Worm (Caenorhabditis elegans) whole organism, mixed stage, embryonic: ENCODE results near the gene snrp-40.1.

Source experiments
- mep-1 ChIP-seq: fragments of 150-350 bp; optimal IDR thresholded peaks from 2 replicates; lab custom pipeline; 2017; ENCODE audit warnings: missing biosample characterization, missing genetic modification reagents, missing genetic modification characterization, inconsistent platforms
- sem-2 ChIP-seq: fragments of 200-800 bp; sonication (Bioruptor generic); optimal IDR thresholded peaks from 2 replicates; lab custom pipeline; 2018; ENCODE audit warnings: mild to moderate bottlenecking, missing genetic modification characterization, missing compliant biosample characterization
- unc-39 ChIP-seq: fragments of 150-350 bp; optimal IDR thresholded peaks from 2 replicates; lab custom pipeline; 2014; ENCODE audit warnings: missing biosample characterization, missing genetic modification characterization
- unc-62 ChIP-seq: fragments of 150-350 bp; optimal IDR thresholded peaks from 2 replicates; lab custom pipeline; 2014; ENCODE audit warnings: missing biosample characterization, missing genetic modification reagents, missing genetic modification characterization

- TF ChIP-seq unc-62 (GFP tag; lab: Kevin White, UChicago) (no peak), mep-1 (no peak), unc-39 (tag; lab: Kevin White, UChicago) (no peak), sem-2 (GFP tag; lab: Kevin White, UChicago) (no peak)
Measured at ce11 chrX:11323225-11323624, 23.6 kb upstream of the snrp-40.1 start.
